Worm (Caenorhabditis elegans): Measurements from ENCODE around the gene F26F2.1.

DNA sequence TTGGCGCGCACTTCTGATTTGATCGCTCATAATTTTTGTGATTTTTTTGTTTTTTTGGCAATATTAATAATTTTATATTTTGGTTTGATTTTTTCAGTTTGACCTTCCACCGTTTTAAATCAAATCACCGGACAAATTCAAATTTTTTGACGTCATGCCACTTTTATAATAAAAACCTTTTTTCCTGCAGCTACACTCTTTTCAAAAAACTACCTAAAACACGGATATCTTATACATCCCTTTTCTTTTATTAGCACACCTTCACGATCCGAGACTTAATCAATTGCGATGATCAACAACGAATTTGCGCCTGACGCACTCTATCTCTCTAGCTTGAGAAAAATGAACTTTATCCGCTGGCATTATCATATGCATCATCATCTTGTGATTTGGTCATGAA, 47.8 kb upstream of the F26F2.1 start, which contains the start of gene grd-2:
- TF ChIP-seq ama-1 (optimal IDR thresholded peaks at IDR 0.05) (no peak), ceh-28 (tag; optimal IDR thresholded peaks at IDR 0.05) (no peak), sea-2 (GFP tag; optimal IDR thresholded peaks at IDR 0.05) (no peak), nfya-1 (tag; optimal IDR thresholded peaks at IDR 0.05; ENCODE audit: insufficient read depth) (no peak), nhr-11 (tag; optimal IDR thresholded peaks at IDR 0.05) (no peak), nhr-12 (tag; optimal IDR thresholded peaks at IDR 0.05) (no peak), ZK546.5 (tag; optimal IDR thresholded peaks at IDR 0.05) (no peak)
